Fruit fly (Drosophila melanogaster) whole organism, wandering third instar larva: ENCODE results near the gene CG6830.

ENCODE experiments used
- CG32264 ChIP-seq: fragments of 200-800 bp; sonication (Bioruptor generic); optimal IDR thresholded peaks from 2 replicates; lab custom pipeline; 2016; ENCODE audit warnings: missing biosample characterization, missing genetic modification characterization
- CG9705 ChIP-seq: fragments of 200-800 bp; sonication (Bioruptor generic); optimal IDR thresholded peaks from 2 replicates; lab custom pipeline; 2018; ENCODE audit warnings: missing biosample characterization, mild to moderate bottlenecking, missing genetic modification characterization
- CrebA ChIP-seq: fragments of 200-800 bp; sonication (Bioruptor generic); optimal IDR thresholded peaks from 2 replicates; lab custom pipeline; 2016; ENCODE audit warnings: missing biosample characterization, mild to moderate bottlenecking, missing genetic modification characterization, borderline replicate concordance
- Dfd ChIP-seq: fragments of >200 bp; optimal IDR thresholded peaks from 2 replicates; lab custom pipeline; 2017; ENCODE audit warnings: missing biosample characterization, missing genetic modification characterization
- Dif ChIP-seq: fragments of 200-275, 200-300 bp; sonication (Bioruptor generic); optimal IDR thresholded peaks from 2 replicates; lab custom pipeline; 2018; ENCODE audit warnings: missing biosample characterization, missing genetic modification characterization; ENCODE audit not compliant: partially characterized antibody
- GATAd ChIP-seq: sonication (Bioruptor generic); optimal IDR thresholded peaks from 2 replicates; lab custom pipeline; 2016; ENCODE audit warnings: missing biosample characterization, missing genetic modification characterization
- HLH106 ChIP-seq: fragments of 200-800 bp; optimal IDR thresholded peaks from 3 replicates; lab custom pipeline; 2019; ENCODE audit warnings: missing biosample characterization, mild to moderate bottlenecking, missing genetic modification characterization, moderate library complexity
- Hnf4 ChIP-seq: fragments of 200-800 bp; sonication (Bioruptor generic); optimal IDR thresholded peaks from 2 replicates; lab custom pipeline; 2016; ENCODE audit warnings: missing biosample characterization, mild to moderate bottlenecking, missing genetic modification characterization
- Hr78 ChIP-seq: fragments of >200 bp; optimal IDR thresholded peaks from 2 replicates; lab custom pipeline; 2017; ENCODE audit warnings: missing biosample characterization, missing genetic modification characterization
- Hr83 ChIP-seq: fragments of 200-300 bp; sonication (Bioruptor generic); optimal IDR thresholded peaks from 2 replicates; lab custom pipeline; 2016; ENCODE audit warnings: missing biosample characterization, mild to moderate bottlenecking, missing genetic modification characterization, moderate library complexity; ENCODE audit not compliant: poor library complexity, severe bottlenecking
- Mio ChIP-seq: sonication (Bioruptor generic); optimal IDR thresholded peaks from 2 replicates; lab custom pipeline; 2016; ENCODE audit warnings: missing biosample characterization, missing genetic modification characterization
- Myc ChIP-seq: fragments of >200 bp; optimal IDR thresholded peaks from 2 replicates; lab custom pipeline; 2017
- N ChIP-seq: fragments of >200 bp; optimal IDR thresholded peaks from 2 replicates; lab custom pipeline; 2018; ENCODE audit warnings: missing biosample characterization, missing external identifiers, missing genetic modification characterization
- Rel ChIP-seq, 2 experiments: fragments of 200-800 bp; sonication (Bioruptor generic) in 1 of 2; optimal IDR thresholded peaks; 2 replicates in 1 of 2; 3 replicates in 1 of 2; lab custom pipeline; 2016 to 2019; ENCODE audit warnings: mild to moderate bottlenecking in 2 of 2, missing biosample characterization in 2 of 2, missing genetic modification characterization in 2 of 2, moderate library complexity in 1 of 2
- Vsx2 ChIP-seq: fragments of 200-300, 225-300 bp; sonication (Bioruptor generic); optimal IDR thresholded peaks from 2 replicates; lab custom pipeline; 2018; ENCODE audit warnings: missing biosample characterization, missing genetic modification characterization; ENCODE audit not compliant: partially characterized antibody
- br ChIP-seq: fragments of 200-800 bp; sonication (Bioruptor generic); optimal IDR thresholded peaks from 2 replicates; lab custom pipeline; 2016; ENCODE audit warnings: missing biosample characterization, missing genetic modification characterization
- brk ChIP-seq: fragments of 200-800 bp; sonication (Bioruptor generic); optimal IDR thresholded peaks from 2 replicates; lab custom pipeline; 2016; ENCODE audit warnings: missing biosample characterization, mild to moderate bottlenecking, missing genetic modification characterization
- dl ChIP-seq, 2 experiments: fragments of 175-275, 200-275 bp in 1 of 2; fragments of 200-275 bp in 1 of 2; sonication (Bioruptor generic); optimal IDR thresholded peaks; lab custom pipeline; 2018; ENCODE audit warnings: mild to moderate bottlenecking in 2 of 2, missing biosample characterization in 2 of 2, missing genetic modification characterization in 2 of 2, moderate library complexity in 2 of 2; ENCODE audit not compliant: partially characterized antibody in 2 of 2, insufficient read depth in 1 of 2
- dsf ChIP-seq: sonication (Bioruptor generic); optimal IDR thresholded peaks from 2 replicates; lab custom pipeline; 2016; ENCODE audit warnings: missing biosample characterization, missing genetic modification characterization, borderline replicate concordance
- foxo ChIP-seq, 2 experiments: fragments of 200-800 bp; sonication (Bioruptor generic); optimal IDR thresholded peaks; 2 replicates in 1 of 2; 3 replicates in 1 of 2; lab custom pipeline; 2016 to 2017; ENCODE audit warnings: missing biosample characterization in 2 of 2, missing genetic modification characterization in 2 of 2
- fru ChIP-seq: fragments of 200-800 bp; sonication (Bioruptor generic); optimal IDR thresholded peaks from 3 replicates; lab custom pipeline; 2016; ENCODE audit warnings: missing biosample characterization, mild to moderate bottlenecking, missing genetic modification characterization
- h ChIP-seq: fragments of 200-800 bp; sonication (Bioruptor generic); optimal IDR thresholded peaks from 3 replicates; lab custom pipeline; 2016; ENCODE audit warnings: missing biosample characterization, mild to moderate bottlenecking, missing genetic modification characterization
- lola ChIP-seq: fragments of >200 bp; optimal IDR thresholded peaks from 2 replicates; lab custom pipeline; 2017; ENCODE audit warnings: missing biosample characterization, missing genetic modification characterization
- psq ChIP-seq: fragments of 200-800 bp; sonication (Bioruptor generic); optimal IDR thresholded peaks from 3 replicates; lab custom pipeline; 2017; ENCODE audit warnings: missing biosample characterization, mild to moderate bottlenecking, missing genetic modification characterization, moderate library complexity
- rgr ChIP-seq: fragments of 200-800 bp; sonication (Bioruptor generic); optimal IDR thresholded peaks from 3 replicates; lab custom pipeline; 2016; ENCODE audit warnings: missing biosample characterization, mild to moderate bottlenecking, missing genetic modification characterization
- tai ChIP-seq: sonication (Bioruptor generic); optimal IDR thresholded peaks from 2 replicates; lab custom pipeline; 2016; ENCODE audit warnings: missing biosample characterization, missing genetic modification characterization
- woc ChIP-seq: sonication (Bioruptor generic); optimal IDR thresholded peaks from 2 replicates; lab custom pipeline; 2016; ENCODE audit warnings: missing biosample characterization, mild to moderate bottlenecking, missing genetic modification characterization

CG6830 gene

DNA sequence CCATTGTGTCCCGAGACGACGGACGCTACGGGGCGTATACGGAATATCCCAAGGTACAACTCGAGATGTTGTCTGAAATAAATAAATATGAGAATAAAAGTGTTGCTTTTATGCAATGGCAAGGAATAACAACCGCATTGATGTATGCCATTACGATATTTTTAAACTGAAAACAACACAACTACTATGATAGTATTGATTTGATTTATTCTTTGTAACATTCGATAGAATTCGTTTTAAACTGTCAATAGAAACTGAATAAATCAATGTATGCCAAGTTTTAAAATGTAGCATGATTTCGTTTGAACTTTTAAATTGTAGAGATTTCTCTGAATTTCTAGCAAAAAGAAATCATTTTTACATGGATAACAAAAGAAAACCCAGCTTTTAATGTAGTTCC, 12.1 kb upstream of the CG6830 start, which contains the start of gene CG14717:
TSS of gene CG14717 (plus strand) at position 301 of the 400 bp plus-strand sequence.
- no peak for TF ChIP-seq Hr78
- no peak for TF ChIP-seq lola (GFP tag; lab: Kevin White, UChicago)
- TF ChIP-seq tai (GFP tag; lab: Kevin White, UChicago): no peak
- TF ChIP-seq foxo (GFP tag; optimal IDR thresholded peaks at IDR 0.05; lab: Kevin White, UChicago): no peak

DNA sequence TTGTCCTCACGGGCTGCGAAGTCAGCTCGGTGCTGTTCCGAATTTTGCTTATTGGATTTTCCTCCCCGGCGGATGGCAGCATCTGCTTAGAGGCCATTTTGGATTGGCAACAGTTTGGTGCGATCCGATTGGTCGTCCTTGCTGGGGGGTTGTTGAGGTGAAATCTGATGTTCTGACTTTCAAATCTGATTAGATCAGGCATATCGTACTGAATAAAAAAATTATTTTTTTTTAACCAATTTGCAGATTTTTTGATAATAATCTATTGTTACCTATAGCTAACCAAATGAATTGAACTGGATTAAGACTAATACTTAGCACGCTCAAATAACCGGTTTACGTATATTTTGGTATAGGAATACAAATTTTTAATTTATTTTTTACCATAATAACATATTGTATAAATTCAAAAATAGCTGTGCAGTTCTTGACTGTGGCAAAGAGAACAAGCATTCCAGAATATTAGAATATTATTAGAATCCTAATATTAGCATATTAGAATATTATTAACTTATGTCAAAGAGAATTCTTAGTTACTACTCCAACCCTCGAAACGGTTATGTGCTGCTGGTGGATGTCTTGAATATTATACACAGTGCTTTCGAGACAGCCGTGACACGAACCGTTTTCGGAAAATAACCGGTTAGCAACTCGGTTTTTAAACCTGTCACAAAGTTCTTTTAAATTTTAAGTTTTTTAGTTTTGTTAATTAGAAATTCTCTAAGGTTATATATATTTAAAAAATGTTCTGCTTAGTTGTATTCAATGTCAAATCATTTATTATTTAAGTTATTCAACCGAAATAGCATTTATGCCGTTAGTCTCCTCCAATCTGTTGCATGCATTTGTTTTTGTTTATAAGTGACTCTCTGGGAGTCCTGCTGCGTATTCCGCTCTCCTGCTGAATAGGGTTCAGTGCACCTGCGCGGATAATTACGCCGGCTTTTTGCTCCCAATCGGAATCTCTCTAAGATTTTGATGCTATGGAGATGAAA, 10.5 kb upstream of the CG6830 start, which contains the start of gene Fer3:
TSS of gene Fer3 (minus strand) at position 1 of the 995 bp plus-strand sequence.
- TF ChIP-seq Myc (lab: Kevin White, UChicago) (peak; percentile 44), dsf (GFP tag; lab: Kevin White, UChicago) (no peak)

DNA sequence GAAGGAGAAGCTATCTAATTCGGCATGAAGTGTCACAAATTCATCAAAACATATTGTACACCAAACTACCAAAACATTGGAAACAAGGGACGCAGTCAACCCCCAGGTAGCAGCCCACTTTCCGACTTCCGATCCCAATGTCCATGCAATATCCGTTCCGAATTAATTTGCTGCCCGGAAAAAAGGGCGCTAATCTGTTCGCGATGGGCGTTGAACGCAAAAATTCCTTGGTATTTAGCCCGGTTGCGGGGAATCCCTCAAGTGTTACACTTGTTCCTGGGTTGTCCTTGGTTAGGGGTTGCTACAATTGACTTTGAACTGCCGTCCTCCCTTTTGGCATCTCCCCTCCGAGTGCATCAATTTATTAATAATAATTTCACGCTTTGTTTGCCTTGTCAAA, 8.4 kb upstream of the CG6830 start:
- no peak for TF ChIP-seq Rel (GFP tag; optimal IDR thresholded peaks at IDR 0.05; lab: Kevin White, UChicago)
- TF ChIP-seq Rel (tag; optimal IDR thresholded peaks at IDR 0.05; lab: Kevin White, UChicago): no peak
- no peak for TF ChIP-seq rgr (GFP tag; lab: Kevin White, UChicago)
- no peak for TF ChIP-seq Mio
- TF ChIP-seq tai (GFP tag; lab: Kevin White, UChicago): no peak
- no peak for TF ChIP-seq CG32264 (GFP tag; lab: Kevin White, UChicago)
- no peak for TF ChIP-seq brk
- TF ChIP-seq woc (GFP tag; lab: Kevin White, UChicago): no peak
- no peak for TF ChIP-seq Vsx2 (GFP tag; lab: Kevin White, UChicago)
- no peak for TF ChIP-seq foxo (GFP tag; optimal IDR thresholded peaks at IDR 0.05; lab: Kevin White, UChicago)
- no peak for TF ChIP-seq Myc (lab: Kevin White, UChicago)
- TF ChIP-seq Hr83: no peak
- no peak for TF ChIP-seq psq (GFP tag; lab: Kevin White, UChicago)
- TF ChIP-seq fru (GFP tag; lab: Kevin White, UChicago): no peak
- no peak for TF ChIP-seq h (GFP tag; lab: Kevin White, UChicago)
- TF ChIP-seq Hnf4 (GFP tag; lab: Kevin White, UChicago): no peak
- no peak for TF ChIP-seq N (GFP tag; lab: Kevin White, UChicago)
- no peak for TF ChIP-seq Dif (GFP tag; lab: Kevin White, UChicago)

DNA sequence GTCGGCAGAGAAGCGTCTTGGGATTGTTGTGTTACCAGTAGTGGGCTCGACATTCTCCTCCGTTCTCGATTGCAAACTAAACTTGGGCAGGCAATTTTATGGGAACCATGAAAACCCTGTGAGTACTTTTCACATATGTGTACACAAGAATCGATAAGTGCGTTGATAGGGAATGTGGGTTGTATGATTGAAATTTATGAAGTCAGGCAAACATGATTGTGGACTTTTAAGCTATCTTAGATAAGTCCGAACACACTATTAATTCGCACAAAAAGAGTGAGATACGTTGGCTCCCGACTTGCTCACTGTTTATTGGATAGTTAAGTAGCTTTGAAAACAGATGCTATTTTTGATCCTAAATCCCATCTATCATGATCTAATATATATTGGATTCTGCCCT, 7.6 kb upstream of the CG6830 start, which contains the start of gene CG18765:
TSS of gene CG18765 (minus strand) at position 53 of the 400 bp plus-strand sequence.
- no peak for TF ChIP-seq psq (GFP tag; lab: Kevin White, UChicago)
- no peak for TF ChIP-seq fru (GFP tag; lab: Kevin White, UChicago)
- TF ChIP-seq Myc (lab: Kevin White, UChicago): no peak
- TF ChIP-seq foxo (GFP tag; optimal IDR thresholded peaks at IDR 0.05; lab: Kevin White, UChicago): no peak
- no peak for TF ChIP-seq CrebA (GFP tag; lab: Kevin White, UChicago)
- no peak for TF ChIP-seq h (GFP tag; lab: Kevin White, UChicago)
- TF ChIP-seq CG32264 (GFP tag; lab: Kevin White, UChicago): no peak
- TF ChIP-seq dl (GFP tag; optimal IDR thresholded peaks at IDR 0.05; lab: Kevin White, UChicago; ENCODE audit: insufficient read depth in 1 of 2, partially characterized antibody in 2 of 2): no peak
- no peak for TF ChIP-seq GATAd (GFP tag; lab: Kevin White, UChicago)
- no peak for TF ChIP-seq CG9705 (GFP tag; lab: Kevin White, UChicago)
- no peak for TF ChIP-seq HLH106 (tag; lab: Kevin White, UChicago)
- TF ChIP-seq Hnf4 (GFP tag; lab: Kevin White, UChicago): no peak
- no peak for TF ChIP-seq Dfd
- no peak for TF ChIP-seq Vsx2 (GFP tag; lab: Kevin White, UChicago)
- no peak for TF ChIP-seq Rel (GFP tag; optimal IDR thresholded peaks at IDR 0.05; lab: Kevin White, UChicago)
- TF ChIP-seq Rel (tag; optimal IDR thresholded peaks at IDR 0.05; lab: Kevin White, UChicago): no peak
- TF ChIP-seq br (GFP tag; lab: Kevin White, UChicago): no peak
